Fruit fly (Drosophila melanogaster) whole organism, prepupa: ENCODE data around the gene eyg.
A peak's percentile ranks its signal among the peaks of the same experiment; 100 is the strongest.

ENCODE experiments used
- Blimp-1 ChIP-seq: fragments of 200-800 bp; sonication (Bioruptor generic); optimal IDR thresholded peaks from 3 replicates; lab custom pipeline; 2017; ENCODE audit warnings: missing biosample characterization, missing genetic modification characterization, mild to moderate bottlenecking, moderate library complexity, missing genetic modification reagents
- CG10669 ChIP-seq: fragments of 200-800 bp; sonication (Bioruptor generic); optimal IDR thresholded peaks from 3 replicates; lab custom pipeline; 2018; ENCODE audit warnings: missing biosample characterization, mild to moderate bottlenecking, missing genetic modification characterization, moderate library complexity
- CG11294 ChIP-seq: fragments of 200-800 bp; sonication (Bioruptor generic); IDR thresholded peaks from 2 replicates; pipeline ENCODE4 v1.3.6; 2022; ENCODE audit warnings: missing biosample characterization, missing genetic modification characterization
- CG11762 ChIP-seq: fragments of 200-800 bp; sonication (Bioruptor generic); optimal IDR thresholded peaks from 3 replicates; lab custom pipeline; 2016; ENCODE audit warnings: missing biosample characterization, missing genetic modification characterization; ENCODE audit not compliant: insufficient read depth
- CG15336 ChIP-seq: fragments of 200-800 bp; sonication (Bioruptor generic); IDR thresholded peaks from 2 replicates; pipeline ENCODE4 v1.3.6; 2022; ENCODE audit warnings: missing biosample characterization, missing genetic modification characterization
- CG1621 ChIP-seq: fragments of 200-800 bp; sonication (Bioruptor generic); optimal IDR thresholded peaks from 3 replicates; lab custom pipeline; 2018; ENCODE audit warnings: missing biosample characterization, mild to moderate bottlenecking, missing genetic modification characterization
- CG16779 ChIP-seq: fragments of 200-800 bp; sonication (Bioruptor generic); optimal IDR thresholded peaks from 3 replicates; lab custom pipeline; 2017; ENCODE audit warnings: missing biosample characterization, mild to moderate bottlenecking, missing genetic modification characterization
- CG3032 ChIP-seq: fragments of 200-800 bp; optimal IDR thresholded peaks from 2 replicates; lab custom pipeline; 2019; ENCODE audit warnings: missing biosample characterization, mild to moderate bottlenecking, missing genetic modification characterization, moderate library complexity
- CG31627 ChIP-seq: fragments of 200-800 bp; sonication (Bioruptor generic); optimal IDR thresholded peaks from 3 replicates; lab custom pipeline; 2016; ENCODE audit warnings: missing biosample characterization, missing genetic modification characterization
- CG34406 ChIP-seq: fragments of 200-800 bp; sonication (Bioruptor generic); optimal IDR thresholded peaks from 3 replicates; lab custom pipeline; 2016; ENCODE audit warnings: missing biosample characterization, missing genetic modification characterization
- CG3919 ChIP-seq: fragments of 200-800 bp; sonication (Bioruptor generic); optimal IDR thresholded peaks from 3 replicates; lab custom pipeline; 2016; ENCODE audit warnings: missing biosample characterization, missing genetic modification characterization
- CG4318 ChIP-seq: fragments of 200-800 bp; sonication (Bioruptor generic); optimal IDR thresholded peaks from 3 replicates; lab custom pipeline; 2017; ENCODE audit warnings: missing biosample characterization, mild to moderate bottlenecking, missing genetic modification characterization
- CG6163 ChIP-seq: fragments of 200-800 bp; sonication (Bioruptor generic); IDR thresholded peaks from 3 replicates; pipeline ENCODE4 v1.3.6; 2022; ENCODE audit warnings: missing biosample characterization, missing genetic modification characterization
- CG6276 ChIP-seq: fragments of 200-800 bp; sonication (Bioruptor generic); optimal IDR thresholded peaks from 2 replicates; lab custom pipeline; 2017; ENCODE audit warnings: missing biosample characterization, mild to moderate bottlenecking, missing genetic modification characterization
- CG6792 ChIP-seq: fragments of 200-800 bp; sonication (Bioruptor generic); optimal IDR thresholded peaks from 3 replicates; lab custom pipeline; 2016; ENCODE audit warnings: missing biosample characterization, missing genetic modification characterization
- CG6808 ChIP-seq: fragments of 200-800 bp; sonication (Bioruptor generic); optimal IDR thresholded peaks from 3 replicates; lab custom pipeline; 2017; ENCODE audit warnings: missing biosample characterization, missing genetic modification characterization, mild to moderate bottlenecking, moderate library complexity, missing genetic modification reagents
- CG6854 ChIP-seq: fragments of 200-800 bp; sonication (Bioruptor generic); optimal IDR thresholded peaks from 2 replicates; lab custom pipeline; 2017; ENCODE audit warnings: missing biosample characterization, mild to moderate bottlenecking, missing genetic modification characterization
- CG7368 ChIP-seq: fragments of 200-800 bp; sonication (Bioruptor generic); optimal IDR thresholded peaks from 3 replicates; lab custom pipeline; 2016; ENCODE audit warnings: missing biosample characterization, missing genetic modification characterization
- CG8119 ChIP-seq: fragments of 200-800 bp; sonication (Bioruptor generic); IDR thresholded peaks from 3 replicates; pipeline ENCODE4 v1.3.6; 2022; ENCODE audit warnings: missing biosample characterization, missing genetic modification characterization
- CG8319 ChIP-seq: fragments of 200-800 bp; sonication (Bioruptor generic); optimal IDR thresholded peaks from 3 replicates; lab custom pipeline; 2016; ENCODE audit warnings: missing biosample characterization, missing genetic modification characterization
- CG8632 ChIP-seq: fragments of 200-800 bp; sonication (Bioruptor generic); optimal IDR thresholded peaks from 3 replicates; lab custom pipeline; 2016; ENCODE audit warnings: missing biosample characterization, missing genetic modification characterization
- CG9139 ChIP-seq: fragments of 200-800 bp; sonication (Bioruptor generic); optimal IDR thresholded peaks from 3 replicates; lab custom pipeline; 2017; ENCODE audit warnings: missing biosample characterization, mild to moderate bottlenecking, missing genetic modification characterization
- Eip78C ChIP-seq: fragments of 200-800 bp; sonication (Bioruptor generic); peaks from one replicate; lab custom pipeline; 2016; ENCODE audit warnings: missing biosample characterization, missing genetic modification characterization
- Eip93F ChIP-seq: fragments of 200-800 bp; sonication (Bioruptor generic); optimal IDR thresholded peaks from 2 replicates; lab custom pipeline; 2016; ENCODE audit warnings: missing biosample characterization, mild to moderate bottlenecking, missing genetic modification characterization
- Ets21C ChIP-seq: fragments of 200-800 bp; sonication (Bioruptor generic); optimal IDR thresholded peaks from 3 replicates; lab custom pipeline; 2016; ENCODE audit warnings: missing biosample characterization, missing genetic modification characterization
- Ets96B ChIP-seq: fragments of 200-800 bp; optimal IDR thresholded peaks from 2 replicates; lab custom pipeline; 2019; ENCODE audit warnings: missing biosample characterization, mild to moderate bottlenecking, missing genetic modification characterization, moderate library complexity
- Gug ChIP-seq: fragments of 200-800 bp; sonication (Bioruptor generic); IDR thresholded peaks from 2 replicates; pipeline ENCODE4 v1.3.6; 2022; ENCODE audit warnings: missing biosample characterization, missing genetic modification characterization
- Hr39 ChIP-seq: fragments of 200-800 bp; sonication (Bioruptor generic); optimal IDR thresholded peaks from 2 replicates; lab custom pipeline; 2016; ENCODE audit warnings: missing biosample characterization, missing genetic modification characterization
- Hr4 ChIP-seq: fragments of 200-800 bp; sonication (Bioruptor generic); optimal IDR thresholded peaks from 3 replicates; lab custom pipeline; 2016; ENCODE audit warnings: missing biosample characterization, missing genetic modification characterization
- Met ChIP-seq: fragments of 200-800 bp; sonication (Bioruptor generic); optimal IDR thresholded peaks from 3 replicates; lab custom pipeline; 2016; ENCODE audit warnings: missing biosample characterization, missing genetic modification characterization
- OdsH ChIP-seq: fragments of 200-800 bp; sonication (Bioruptor generic); optimal IDR thresholded peaks from 3 replicates; lab custom pipeline; 2016; ENCODE audit warnings: missing biosample characterization, missing genetic modification characterization
- Smox ChIP-seq: fragments of 200-800 bp; sonication (Bioruptor generic); optimal IDR thresholded peaks from 3 replicates; lab custom pipeline; 2016; ENCODE audit warnings: missing biosample characterization, missing genetic modification characterization
- Sox102F ChIP-seq: fragments of 200-800 bp; sonication (Bioruptor generic); optimal IDR thresholded peaks from 2 replicates; lab custom pipeline; 2016; ENCODE audit warnings: missing biosample characterization, mild to moderate bottlenecking, missing genetic modification characterization
- Sox15 ChIP-seq: fragments of 200-800 bp; sonication (Bioruptor generic); optimal IDR thresholded peaks from 3 replicates; lab custom pipeline; 2016; ENCODE audit warnings: missing biosample characterization, missing genetic modification characterization
- achi ChIP-seq: fragments of 200-800 bp; sonication (Bioruptor generic); optimal IDR thresholded peaks from 3 replicates; lab custom pipeline; 2016; ENCODE audit warnings: missing biosample characterization, missing genetic modification characterization
- cyc ChIP-seq: fragments of 200-800 bp; sonication (Bioruptor generic); optimal IDR thresholded peaks from 3 replicates; lab custom pipeline; 2016; ENCODE audit warnings: missing biosample characterization, missing genetic modification characterization
- dsx ChIP-seq: fragments of 200-800 bp; optimal IDR thresholded peaks from 3 replicates; lab custom pipeline; 2019; ENCODE audit warnings: missing biosample characterization, mild to moderate bottlenecking, missing genetic modification characterization, moderate library complexity; ENCODE audit not compliant: poor library complexity, severe bottlenecking
- eg ChIP-seq: fragments of 200-800 bp; sonication (Bioruptor generic); IDR thresholded peaks from 3 replicates; pipeline ENCODE4 v1.3.6; 2022; ENCODE audit warnings: missing biosample characterization, missing genetic modification characterization
- esn ChIP-seq: fragments of 200-800 bp; sonication (Bioruptor generic); optimal IDR thresholded peaks from 2 replicates; lab custom pipeline; 2016; ENCODE audit warnings: missing biosample characterization, mild to moderate bottlenecking, missing genetic modification characterization, moderate library complexity
- fd59A ChIP-seq: fragments of 200-800 bp; sonication (Bioruptor generic); optimal IDR thresholded peaks from 2 replicates; lab custom pipeline; 2017; ENCODE audit warnings: missing biosample characterization, mild to moderate bottlenecking, missing genetic modification characterization, missing genetic modification reagents
- fd85E ChIP-seq: fragments of 200-800 bp; sonication (Bioruptor generic); optimal IDR thresholded peaks from 3 replicates; lab custom pipeline; 2016; ENCODE audit warnings: missing biosample characterization, missing genetic modification characterization
- fkh ChIP-seq: fragments of 200-800 bp; sonication (Bioruptor generic); optimal IDR thresholded peaks from 3 replicates; lab custom pipeline; 2017; ENCODE audit warnings: missing biosample characterization, mild to moderate bottlenecking, missing genetic modification characterization, moderate library complexity
- net ChIP-seq: fragments of 200-800 bp; sonication (Bioruptor generic); optimal IDR thresholded peaks from 3 replicates; lab custom pipeline; 2016; ENCODE audit warnings: missing biosample characterization, missing genetic modification characterization
- pdm3 ChIP-seq: fragments of 200-800 bp; sonication (Bioruptor generic); optimal IDR thresholded peaks from 3 replicates; lab custom pipeline; 2016; ENCODE audit warnings: missing biosample characterization, missing genetic modification characterization
- ss ChIP-seq, 2 experiments: fragments of 200-800 bp; sonication (Bioruptor generic); optimal IDR thresholded peaks; 2 replicates in 1 of 2; 3 replicates in 1 of 2; lab custom pipeline; 2017 to 2018; ENCODE audit warnings: mild to moderate bottlenecking in 2 of 2, missing biosample characterization in 2 of 2, missing genetic modification characterization in 2 of 2, moderate library complexity in 1 of 2
- svp ChIP-seq: fragments of 200-800 bp; sonication (Bioruptor generic); peaks from one replicate; lab custom pipeline; 2016; ENCODE audit warnings: missing biosample characterization, missing genetic modification characterization
- topi ChIP-seq: fragments of 200-800 bp; sonication (Bioruptor generic); optimal IDR thresholded peaks from 3 replicates; lab custom pipeline; 2016; ENCODE audit warnings: missing biosample characterization, missing genetic modification characterization
- vri ChIP-seq: fragments of 200-800 bp; sonication (Bioruptor generic); optimal IDR thresholded peaks from 3 replicates; lab custom pipeline; 2016; ENCODE audit warnings: missing biosample characterization, mild to moderate bottlenecking, missing genetic modification characterization

The eyg gene

dm6 chr3L:12503865-12504650 lies 36.2 kb upstream of the eyg start, which contains the start of the genes CG10646 and vih:
TSS of gene CG10646 (minus strand) at chr3L:12503894.
TSS of gene vih (plus strand) at chr3L:12504292.
- TF ChIP-seq fd85E (no peak), cyc (peak; percentile 54), CG8319 (GFP tag; lab: Kevin White, UChicago) (no peak), svp (GFP tag; lab: Kevin White, UChicago) (no peak), CG15336 (GFP tag; lab: Robert Waterston, UW) (0 out of 2 replicates have a peak, but pooled peaks have one; percentile 35), CG6854 (no peak), esn (GFP tag; lab: Kevin White, UChicago) (peak; percentile 54), CG11762 (GFP tag; lab: Kevin White, UChicago) (peak; percentile 8), Ets21C (GFP tag; lab: Kevin White, UChicago) (no peak), CG8119 (GFP tag; lab: Robert Waterston, UW) (peak; percentile 32; the same call in 1 of the 3 replicates), Hr39 (no peak), pdm3 (GFP tag; lab: Kevin White, UChicago) (no peak), Blimp-1 (no peak), CG3919 (GFP tag; lab: Kevin White, UChicago) (peak; percentile 54), CG10669 (GFP tag; lab: Kevin White, UChicago) (no peak), CG6808 (GFP tag; lab: Kevin White, UChicago) (no peak), Met (GFP tag; lab: Kevin White, UChicago) (no peak), OdsH (GFP tag; lab: Kevin White, UChicago) (no peak), Hr4 (no peak), eg (GFP tag; lab: Robert Waterston, UW) (no peak), Eip93F (GFP tag; lab: Kevin White, UChicago) (peak; percentile 52), net (no peak), CG31627 (GFP tag; lab: Kevin White, UChicago) (peak; percentile 31), fkh (GFP tag; lab: Kevin White, UChicago) (peak; percentile 45), ss (GFP tag; optimal IDR thresholded peaks at IDR 0.05; lab: Kevin White, UChicago) (no peak), dsx (GFP tag; lab: Kevin White, UChicago) (no peak), CG8632 (GFP tag; lab: Kevin White, UChicago) (no peak), achi (GFP tag; lab: Kevin White, UChicago) (no peak), CG11294 (no peak), CG16779 (tag; lab: Kevin White, UChicago) (no peak), Ets96B (tag; lab: Kevin White, UChicago) (peak; percentile 4), CG6792 (GFP tag; lab: Kevin White, UChicago) (peak; percentile 21), fd59A (GFP tag; lab: Kevin White, UChicago) (no peak), CG7368 (GFP tag; lab: Kevin White, UChicago) (no peak), Sox102F (GFP tag; lab: Kevin White, UChicago) (no peak), CG34406 (peak; percentile 19), CG4318 (GFP tag; lab: Kevin White, UChicago) (no peak), topi (GFP tag; lab: Kevin White, UChicago) (no peak), Sox15 (no peak), Gug (GFP tag; lab: Robert Waterston, UW) (no peak), Smox (no peak), CG6163 (GFP tag; lab: Robert Waterston, UW) (0 out of 3 replicates have a peak, but pooled peaks have one; percentile 18), CG1621 (peak; percentile 11), vri (GFP tag; lab: Kevin White, UChicago) (no peak), CG9139 (GFP tag; lab: Kevin White, UChicago) (no peak), CG6276 (GFP tag; lab: Kevin White, UChicago) (no peak), Eip78C (no peak), CG3032 (tag; lab: Kevin White, UChicago) (peak; percentile 21)
- TF ChIP-seq, all 60 proteins: peak for 15
